Fruit fly (Drosophila melanogaster): ENCODE results near the gene wge.
A peak's percentile ranks its signal among the peaks of the same experiment; 100 is the strongest.

wge gene

dm6 chr3R:22726031-22726770 lies 5.3 kb upstream of the wge start, which contains the start of gene RNF220:
RNF220 (minus strand) TSS chr3R:22726414.
- TF ChIP-seq CG1620 (GFP tag; optimal IDR thresholded peaks at IDR 0.05) (peak; percentile 39), Mnt (GFP tag; optimal IDR thresholded peaks at IDR 0.05) (peak; percentile 62), Clk (GFP tag; optimal IDR thresholded peaks at IDR 0.05) (no peak)

dm6 chr3R:22724149-22724973 lies 3.4 kb upstream of the wge start, which contains the start of gene Irp-1A:
Irp-1A (minus strand) TSS chr3R:22724587.
- TF ChIP-seq CG33017 (tag; optimal IDR thresholded peaks at IDR 0.05): peak; percentile 77
- TF ChIP-seq toe (GFP tag; optimal IDR thresholded peaks at IDR 0.05): peak; percentile 59
- peak; percentile 10 for TF ChIP-seq cic (GFP tag; optimal IDR thresholded peaks at IDR 0.05)
- TF ChIP-seq Mnt (GFP tag; optimal IDR thresholded peaks at IDR 0.05): peak; percentile 59
- peak; percentile 74 for TF ChIP-seq CG7101 (tag; optimal IDR thresholded peaks at IDR 0.05)
- TF ChIP-seq Hr96 (GFP tag; optimal IDR thresholded peaks at IDR 0.05): no peak
- no peak for TF ChIP-seq kay (GFP tag; ENCODE audit: borderline replicate concordance)
- peak; percentile 7 for TF ChIP-seq Crg-1 (GFP tag; optimal IDR thresholded peaks at IDR 0.05)
- TF ChIP-seq CG12768 (GFP tag; optimal IDR thresholded peaks at IDR 0.05): no peak
- peak; percentile 19 for TF ChIP-seq pad (GFP tag; optimal IDR thresholded peaks at IDR 0.05)
- TF ChIP-seq CG11617 (GFP tag; optimal IDR thresholded peaks at IDR 0.05): peak; percentile 68
- peak; percentile 73 for TF ChIP-seq bab1 (GFP tag; optimal IDR thresholded peaks at IDR 0.05)
- TF ChIP-seq CG1620 (GFP tag; optimal IDR thresholded peaks at IDR 0.05): peak; percentile 17
- TF ChIP-seq CG14711 (tag; optimal IDR thresholded peaks at IDR 0.05): peak; percentile 76
- no peak for TF ChIP-seq cnc (optimal IDR thresholded peaks at IDR 0.05)
- peak; percentile 70 for TF ChIP-seq CG7045 (GFP tag; optimal IDR thresholded peaks at IDR 0.05)
- TF ChIP-seq CG5204 (GFP tag; optimal IDR thresholded peaks at IDR 0.05): no peak
- TF ChIP-seq ovo (GFP tag; optimal IDR thresholded peaks at IDR 0.05): no peak
- TF ChIP-seq Clk (GFP tag; optimal IDR thresholded peaks at IDR 0.05): no peak
- TF ChIP-seq tj (GFP tag; optimal IDR thresholded peaks at IDR 0.05): peak; percentile 39

DNA sequence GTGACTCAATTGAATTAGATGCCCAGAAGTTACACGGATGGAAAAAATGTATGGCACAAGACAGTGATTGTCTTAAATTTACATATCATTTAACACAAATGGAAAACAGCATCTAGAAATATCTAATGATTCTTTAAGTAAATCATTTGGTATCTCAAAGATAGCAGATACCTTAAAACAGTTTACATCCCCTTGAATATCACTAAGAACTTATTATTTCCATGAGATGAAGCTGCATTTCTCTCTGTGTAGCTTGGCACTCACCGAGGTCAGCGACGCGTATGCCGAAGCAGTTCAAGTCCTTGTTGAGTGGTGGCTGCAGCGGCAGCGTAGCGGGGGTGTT lies 1.4 kb downstream of the wge start:
- TF ChIP-seq CG11617 (GFP tag; optimal IDR thresholded peaks at IDR 0.05) (no peak), Hr96 (GFP tag; optimal IDR thresholded peaks at IDR 0.05) (no peak)

- TF ChIP-seq bab1 (GFP tag; optimal IDR thresholded peaks at IDR 0.05) (no peak), Mnt (GFP tag; optimal IDR thresholded peaks at IDR 0.05) (no peak), tj (GFP tag; optimal IDR thresholded peaks at IDR 0.05) (no peak), CG7101 (tag; optimal IDR thresholded peaks at IDR 0.05) (no peak), CG33017 (tag; optimal IDR thresholded peaks at IDR 0.05) (no peak), cnc (optimal IDR thresholded peaks at IDR 0.05) (no peak)
These were observed 1.9 kb downstream of the wge start for dm6 chr3R:22718937-22719606.

DNA sequence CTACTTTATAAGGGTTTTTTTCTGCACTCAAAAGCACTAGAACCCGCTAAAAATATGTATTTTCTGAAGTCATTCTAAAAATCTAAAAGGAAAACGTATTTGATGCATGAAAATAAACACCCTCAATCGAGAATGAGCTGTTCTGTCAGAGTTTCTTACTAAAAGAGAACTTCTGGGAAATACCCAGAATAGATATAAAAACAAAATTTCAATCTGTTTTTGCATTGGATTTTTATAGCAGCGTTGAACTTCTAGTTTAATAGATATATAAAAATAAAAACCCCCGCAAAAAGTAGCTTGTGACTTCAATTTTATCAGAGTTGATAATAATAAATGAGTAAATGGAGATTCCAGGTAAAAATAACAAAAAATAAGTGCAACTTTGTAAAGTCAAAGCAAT lies 2.5 kb downstream of the wge start:
- TF ChIP-seq CG11617 (GFP tag; optimal IDR thresholded peaks at IDR 0.05) (no peak), CG1620 (GFP tag; optimal IDR thresholded peaks at IDR 0.05) (no peak), kay (GFP tag; ENCODE audit: borderline replicate concordance) (peak; percentile 79)

- TF ChIP-seq cic (GFP tag; optimal IDR thresholded peaks at IDR 0.05) (no peak), pad (GFP tag; optimal IDR thresholded peaks at IDR 0.05) (no peak), CG33017 (tag; optimal IDR thresholded peaks at IDR 0.05) (no peak), Crg-1 (GFP tag; optimal IDR thresholded peaks at IDR 0.05) (no peak)
These were observed 3.1 kb downstream of the wge start for dm6 chr3R:22717863-22718262.

- TF ChIP-seq Crg-1 (GFP tag; optimal IDR thresholded peaks at IDR 0.05): no peak
- TF ChIP-seq kay (GFP tag; ENCODE audit: borderline replicate concordance): no peak
- TF ChIP-seq toe (GFP tag; optimal IDR thresholded peaks at IDR 0.05): no peak
- no peak for TF ChIP-seq pad (GFP tag; optimal IDR thresholded peaks at IDR 0.05)
These were observed 10.3 kb downstream of the wge start, which contains the start of gene CG4907 for dm6 chr3R:22710662-22711061. CG4907 (minus strand) TSS chr3R:22710762.
